Fruit fly (Drosophila melanogaster): ENCODE measurements around the gene CG32719.

DNA sequence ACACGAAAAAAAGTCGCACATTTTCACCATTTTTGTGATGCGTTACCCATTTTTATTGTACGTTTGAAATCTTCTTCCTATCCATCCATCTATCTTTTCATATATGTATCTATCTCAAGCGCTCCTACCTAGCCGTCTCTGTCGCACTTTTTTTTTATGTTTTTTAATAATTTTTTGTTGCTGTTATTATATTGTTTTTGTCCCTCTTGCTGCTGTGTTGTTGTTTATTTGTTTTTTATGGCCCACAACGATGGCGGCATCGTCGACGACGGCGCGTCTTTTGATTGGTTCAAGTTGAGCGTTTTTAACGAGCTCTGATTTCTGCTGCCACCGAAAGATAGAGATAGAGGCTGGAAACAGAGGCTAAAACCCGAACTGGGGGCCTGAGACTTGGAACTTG lies 20.5 kb upstream of the CG32719 start:
- TF ChIP-seq gl (tag; optimal IDR thresholded peaks at IDR 0.05) (no peak), CG34367 (tag; optimal IDR thresholded peaks at IDR 0.05) (no peak)

Measured in whole organism, pupa.